Fruit fly (Drosophila melanogaster) whole organism, embryonic: Measurements from ENCODE around the gene CG31381.

Experiments
- Atf-2 ChIP-seq: fragments of 200-800 bp; sonication (Bioruptor generic); optimal IDR thresholded peaks from 2 replicates; lab custom pipeline; 2016; ENCODE audit warnings: missing biosample characterization, missing genetic modification characterization
- Bteb2 ChIP-seq: fragments of 200-800 bp; sonication (Bioruptor generic); optimal IDR thresholded peaks from 2 replicates; lab custom pipeline; 2016; ENCODE audit warnings: missing biosample characterization, missing genetic modification characterization
- CG10267 ChIP-seq: fragments of 200-800 bp; sonication (Bioruptor generic); optimal IDR thresholded peaks from 2 replicates; lab custom pipeline; 2018; ENCODE audit warnings: missing biosample characterization, mild to moderate bottlenecking, missing genetic modification characterization, moderate library complexity
- CG11247 ChIP-seq: fragments of 200-800 bp; sonication (Bioruptor generic); IDR thresholded peaks from 2 replicates; pipeline ENCODE4 v1.3.6; 2022; ENCODE audit warnings: missing biosample characterization, missing genetic modification characterization
- CG16815 ChIP-seq: fragments of 200-800 bp; sonication (Bioruptor generic); optimal IDR thresholded peaks from 3 replicates; lab custom pipeline; 2017; ENCODE audit warnings: missing biosample characterization, mild to moderate bottlenecking, missing genetic modification characterization
- CG17385 ChIP-seq: fragments of 200-800 bp; sonication (Bioruptor generic); optimal IDR thresholded peaks from 3 replicates; lab custom pipeline; 2018; ENCODE audit warnings: missing biosample characterization, mild to moderate bottlenecking, missing genetic modification characterization
- CG17829 ChIP-seq: fragments of 200-800 bp; optimal IDR thresholded peaks from 2 replicates; lab custom pipeline; 2019; ENCODE audit warnings: missing biosample characterization, mild to moderate bottlenecking, missing genetic modification characterization, moderate library complexity
- CG17912 ChIP-seq: fragments of 200-800 bp; sonication (Bioruptor generic); optimal IDR thresholded peaks from 2 replicates; lab custom pipeline; 2018; ENCODE audit warnings: missing biosample characterization, mild to moderate bottlenecking, missing genetic modification characterization
- CG2199 ChIP-seq: fragments of 200-800 bp; sonication (Bioruptor generic); IDR thresholded peaks from 3 replicates; pipeline ENCODE4 v1.3.6; 2022; ENCODE audit warnings: missing biosample characterization, missing genetic modification characterization
- CG42726 ChIP-seq: fragments of 200-800 bp; sonication (Bioruptor generic); IDR thresholded peaks from 2 replicates; pipeline ENCODE4 v1.3.6; 2022; ENCODE audit warnings: missing biosample characterization, missing genetic modification characterization; ENCODE audit not compliant: partially characterized antibody
- CG5180 ChIP-seq: fragments of 200-800 bp; sonication (Bioruptor generic); optimal IDR thresholded peaks from 3 replicates; lab custom pipeline; 2017; ENCODE audit warnings: missing biosample characterization, missing genetic modification characterization, mild to moderate bottlenecking, moderate library complexity, missing genetic modification reagents
- CG6175 ChIP-seq: fragments of 200-800 bp; sonication (Bioruptor generic); IDR thresholded peaks from 3 replicates; pipeline ENCODE4 v1.3.6; 2022; ENCODE audit warnings: missing biosample characterization, missing genetic modification characterization
- CG7357 ChIP-seq: fragments of 200-800 bp; sonication (Bioruptor generic); IDR thresholded peaks from 3 replicates; pipeline ENCODE4 v1.3.6; 2022; ENCODE audit warnings: missing biosample characterization, missing genetic modification characterization
- CG7786 ChIP-seq: fragments of 200-800 bp; sonication (Bioruptor generic); optimal IDR thresholded peaks from 2 replicates; lab custom pipeline; 2016; ENCODE audit warnings: missing biosample characterization, missing genetic modification characterization
- CG7963 ChIP-seq: fragments of 200-800 bp; sonication (Bioruptor generic); IDR thresholded peaks from 3 replicates; pipeline ENCODE4 v1.3.6; 2022; ENCODE audit warnings: missing biosample characterization, missing genetic modification characterization; ENCODE audit not compliant: partially characterized antibody
- CG7987 ChIP-seq: fragments of 200-800 bp; sonication (Bioruptor generic); optimal IDR thresholded peaks from 2 replicates; lab custom pipeline; 2018; ENCODE audit warnings: missing biosample characterization, mild to moderate bottlenecking, missing genetic modification characterization, moderate library complexity
- CkIIα-i1 ChIP-seq: fragments of 200-800 bp; sonication (Bioruptor generic); IDR thresholded peaks from 2 replicates; pipeline ENCODE4 v1.3.6; 2022; ENCODE audit warnings: missing biosample characterization, missing genetic modification characterization
- Dip3 ChIP-seq: fragments of 200-800 bp; sonication (Bioruptor generic); optimal IDR thresholded peaks from 3 replicates; lab custom pipeline; 2016; ENCODE audit warnings: missing biosample characterization, missing genetic modification characterization
- Dll ChIP-seq: fragments of 200-800 bp; sonication (Bioruptor generic); IDR thresholded peaks from 4 replicates; pipeline ENCODE4 v1.3.6; 2022; ENCODE audit warnings: missing biosample characterization, missing genetic modification characterization; ENCODE audit not compliant: partially characterized antibody
- H15 ChIP-seq: fragments of 200-800 bp; sonication (Bioruptor generic); IDR thresholded peaks from 3 replicates; pipeline ENCODE4 v1.3.6; 2022; ENCODE audit warnings: missing biosample characterization, missing genetic modification characterization
- Hand ChIP-seq: fragments of 200-800 bp; sonication (Bioruptor generic); optimal IDR thresholded peaks from 2 replicates; lab custom pipeline; 2017; ENCODE audit warnings: mild to moderate bottlenecking, missing biosample characterization, missing genetic modification reagents, missing genetic modification characterization
- Hmr ChIP-seq: fragments of 200-800 bp; sonication (Bioruptor generic); optimal IDR thresholded peaks from 3 replicates; lab custom pipeline; 2017; ENCODE audit warnings: mild to moderate bottlenecking, missing biosample characterization, missing genetic modification reagents, missing genetic modification characterization
- Hr39 ChIP-seq: fragments of >200 bp; optimal IDR thresholded peaks from 2 replicates; lab custom pipeline; 2017
- Med ChIP-seq: fragments of 200-800 bp; sonication (Bioruptor generic); peaks from one replicate; lab custom pipeline; 2016; ENCODE audit warnings: missing biosample characterization, missing genetic modification characterization, mild to moderate bottlenecking, inconsistent platforms, moderate library complexity
- Oaz ChIP-seq: fragments of 200-800 bp; sonication (Bioruptor generic); IDR thresholded peaks from 2 replicates; pipeline ENCODE4 v1.3.6; 2022; ENCODE audit warnings: missing biosample characterization, missing genetic modification characterization
- Optix ChIP-seq: fragments of 200-800 bp; sonication (Bioruptor generic); IDR thresholded peaks from 3 replicates; pipeline ENCODE4 v1.3.6; 2022; ENCODE audit warnings: missing biosample characterization, missing genetic modification characterization
- Rfx ChIP-seq: fragments of 200-800 bp; sonication (Bioruptor generic); IDR thresholded peaks from 2 replicates; pipeline ENCODE4 v1.3.6; 2022; ENCODE audit warnings: missing biosample characterization, missing genetic modification characterization
- Rx ChIP-seq: fragments of 200-800 bp; sonication (Bioruptor generic); IDR thresholded peaks from 2 replicates; pipeline ENCODE4 v1.3.6; 2022; ENCODE audit warnings: missing biosample characterization, missing genetic modification characterization
- Side ChIP-seq: fragments of 200-800 bp; sonication (Bioruptor generic); optimal IDR thresholded peaks from 2 replicates; lab custom pipeline; 2016; ENCODE audit warnings: missing biosample characterization, missing genetic modification characterization
- YL-1 ChIP-seq: fragments of 200-800 bp; sonication (Bioruptor generic); optimal IDR thresholded peaks from 3 replicates; lab custom pipeline; 2017; ENCODE audit warnings: missing biosample characterization, mild to moderate bottlenecking, missing genetic modification characterization
- ac ChIP-seq: fragments of 200-800 bp; sonication (Bioruptor generic); optimal IDR thresholded peaks from 3 replicates; lab custom pipeline; 2017; ENCODE audit warnings: missing biosample characterization, mild to moderate bottlenecking, missing genetic modification characterization
- amos ChIP-seq: fragments of 200-800 bp; sonication (Bioruptor generic); IDR thresholded peaks from 2 replicates; pipeline ENCODE4 v1.3.6; 2022; ENCODE audit warnings: missing biosample characterization, missing genetic modification characterization; ENCODE audit not compliant: partially characterized antibody
- bbx ChIP-seq: fragments of 200-800 bp; sonication (Bioruptor generic); IDR thresholded peaks from 2 replicates; pipeline ENCODE4 v1.3.6; 2022; ENCODE audit warnings: missing biosample characterization, missing genetic modification characterization; ENCODE audit not compliant: partially characterized antibody
- bowl ChIP-seq: fragments of 200-800 bp; sonication (Bioruptor generic); IDR thresholded peaks from 2 replicates; pipeline ENCODE4 v1.3.6; 2022; ENCODE audit warnings: missing biosample characterization, missing genetic modification characterization
- cas ChIP-seq: fragments of 200-800 bp; sonication (Bioruptor generic); IDR thresholded peaks from 2 replicates; pipeline ENCODE4 v1.3.6; 2022; ENCODE audit warnings: missing biosample characterization, missing genetic modification characterization
- chm ChIP-seq: fragments of 200-800 bp; sonication (Bioruptor generic); IDR thresholded peaks from 2 replicates; pipeline ENCODE4 v1.3.6; 2022; ENCODE audit warnings: missing biosample characterization, missing genetic modification characterization
- croc ChIP-seq: fragments of 200-800 bp; sonication (Bioruptor generic); conservative IDR thresholded peaks from 3 replicates; pipeline ENCODE4 v1.3.6; 2022; ENCODE audit warnings: missing biosample characterization, missing genetic modification characterization
- crol ChIP-seq: fragments of 200-800 bp; sonication (Bioruptor generic); IDR thresholded peaks from 2 replicates; pipeline ENCODE4 v1.3.6; 2022; ENCODE audit warnings: missing biosample characterization, missing genetic modification characterization
- eve ChIP-seq, 2 experiments: fragments of >200 bp; optimal IDR thresholded peaks; 2 replicates each; lab custom pipeline; 2017; ENCODE audit warnings: missing biosample characterization in 2 of 2, missing genetic modification characterization in 2 of 2
- eyg ChIP-seq: fragments of 200-800 bp; sonication (Bioruptor generic); optimal IDR thresholded peaks from 3 replicates; lab custom pipeline; 2016; ENCODE audit warnings: missing biosample characterization, missing genetic modification characterization
- fru ChIP-seq: fragments of >200 bp; optimal IDR thresholded peaks from 2 replicates; lab custom pipeline; 2017
- ftz-f1 ChIP-seq: fragments of 200-800 bp; sonication (Bioruptor generic); optimal IDR thresholded peaks from 2 replicates; lab custom pipeline; 2016; ENCODE audit warnings: missing biosample characterization, missing genetic modification characterization
- jing ChIP-seq: fragments of 200-800 bp; sonication (Bioruptor generic); optimal IDR thresholded peaks from 2 replicates; lab custom pipeline; 2018; ENCODE audit warnings: missing biosample characterization, mild to moderate bottlenecking, missing genetic modification characterization
- lov ChIP-seq, 2 experiments: fragments of 200-800 bp in 1 of 2; fragments of >200 bp in 1 of 2; sonication (Bioruptor generic) in 1 of 2; IDR thresholded peaks in 1 of 2; optimal IDR thresholded peaks in 1 of 2; 2 replicates in 1 of 2; 3 replicates in 1 of 2; pipeline versions ENCODE4 v1.3.6 to Lab custom; 2017 to 2022; ENCODE audit warnings: missing biosample characterization in 1 of 2, missing genetic modification characterization in 1 of 2
- pum ChIP-seq: fragments of 200-800 bp; sonication (Bioruptor generic); optimal IDR thresholded peaks from 2 replicates; lab custom pipeline; 2016; ENCODE audit warnings: missing biosample characterization, missing genetic modification characterization
- rib ChIP-seq: fragments of 200-800 bp; sonication (Bioruptor generic); IDR thresholded peaks from 2 replicates; pipeline ENCODE4 v1.3.6; 2022; ENCODE audit warnings: missing biosample characterization, missing genetic modification characterization
- row ChIP-seq: fragments of 200-800 bp; sonication (Bioruptor generic); IDR thresholded peaks from 3 replicates; pipeline ENCODE4 v1.3.6; 2022; ENCODE audit warnings: missing biosample characterization, missing genetic modification characterization
- sens ChIP-seq: fragments of 200-800 bp; sonication (Bioruptor generic); peaks from one replicate; lab custom pipeline; 2016; ENCODE audit warnings: missing biosample characterization, missing genetic modification characterization
- sens-2 ChIP-seq: fragments of 200-800 bp; sonication (Bioruptor generic); IDR thresholded peaks from 2 replicates; pipeline ENCODE4 v1.3.6; 2022; ENCODE audit warnings: missing biosample characterization, missing genetic modification characterization
- shn ChIP-seq: fragments of 200-800 bp; sonication (Bioruptor generic); optimal IDR thresholded peaks from 3 replicates; lab custom pipeline; 2016; ENCODE audit warnings: missing biosample characterization, missing genetic modification characterization
- toy ChIP-seq: fragments of 200-800 bp; sonication (Bioruptor generic); IDR thresholded peaks from 2 replicates; pipeline ENCODE4 v1.3.6; 2022; ENCODE audit warnings: missing biosample characterization, missing genetic modification characterization
- vfl ChIP-seq: fragments of 200-800 bp; sonication (Bioruptor generic); optimal IDR thresholded peaks from 2 replicates; lab custom pipeline; 2016; ENCODE audit warnings: missing biosample characterization, missing genetic modification characterization

CG31381 gene

dm6 chr3R:24850420-24850819 is 26.4 kb upstream of the CG31381 start, which contains the start of gene CG7006 (continued):
- TF ChIP-seq row, result peak; percentile 27; the same call in 1 of the 3 replicates
- peak; percentile 93 for TF ChIP-seq Rfx (GFP tag; lab: Robert Waterston, UW)
- no peak for TF ChIP-seq CkIIα-i1 (GFP tag; lab: Robert Waterston, UW)
- no peak for TF ChIP-seq Hr39
- peak; percentile 44; the same call in 1 of the 3 replicates for TF ChIP-seq CG6175 (GFP tag; lab: Robert Waterston, UW)
- TF ChIP-seq rib (GFP tag; lab: Robert Waterston, UW), result 0 out of 2 replicates have a peak, but pooled peaks have one; percentile 33
- TF ChIP-seq shn, result peak; percentile 82
- no peak for TF ChIP-seq croc (GFP tag; lab: Robert Waterston, UW)
- no peak for TF ChIP-seq crol (GFP tag; lab: Robert Waterston, UW)
- TF ChIP-seq fru, result no peak
- peak; percentile 45 for TF ChIP-seq YL-1 (GFP tag; lab: Kevin White, UChicago)
- TF ChIP-seq toy (GFP tag; lab: Robert Waterston, UW), result no peak
- TF ChIP-seq bowl (GFP tag; lab: Robert Waterston, UW), result no peak
- TF ChIP-seq cas, result no peak
- TF ChIP-seq Optix (GFP tag; lab: Robert Waterston, UW), result no peak
- TF ChIP-seq CG17912 (GFP tag; lab: Kevin White, UChicago), result no peak
- no peak for TF ChIP-seq CG2199 (GFP tag; lab: Robert Waterston, UW)
- peak; percentile 79 for TF ChIP-seq CG11247 (GFP tag; lab: Robert Waterston, UW)
- peak; percentile 69 for TF ChIP-seq Side (GFP tag; lab: Kevin White, UChicago)
- peak; percentile 63 for TF ChIP-seq CG17385 (GFP tag; lab: Kevin White, UChicago)
- peak; percentile 96 for TF ChIP-seq Med
- TF ChIP-seq eve (GFP tag; optimal IDR thresholded peaks at IDR 0.05; lab: Kevin White, UChicago), result no peak
- TF ChIP-seq jing (GFP tag; lab: Kevin White, UChicago), result no peak
- TF ChIP-seq CG5180, result no peak
- peak; percentile 76 for TF ChIP-seq bbx (GFP tag; lab: Robert Waterston, UW)
- peak; percentile 73 for TF ChIP-seq Hmr
- peak; percentile 85 for TF ChIP-seq amos
- TF ChIP-seq sens (GFP tag; lab: Kevin White, UChicago), result peak; percentile 87
- TF ChIP-seq lov (optimal IDR thresholded peaks at IDR 0.05; lab: Kevin White, UChicago), result no peak
- TF ChIP-seq lov (GFP tag; IDR thresholded peaks at IDR 0.05; lab: Robert Waterston, UW), result no peak
- no peak for TF ChIP-seq Hand (GFP tag; lab: Kevin White, UChicago)
- peak; percentile 58 for TF ChIP-seq Atf-2 (GFP tag; lab: Kevin White, UChicago)
- TF ChIP-seq H15 (GFP tag; lab: Robert Waterston, UW), result peak; percentile 50; the same call in 1 of the 3 replicates
- TF ChIP-seq CG7786 (GFP tag; lab: Kevin White, UChicago), result peak; percentile 85
- peak; percentile 75 for TF ChIP-seq Dip3 (GFP tag; lab: Kevin White, UChicago)
- peak; percentile 100 for TF ChIP-seq CG10267 (tag; lab: Kevin White, UChicago)
- TF ChIP-seq ftz-f1, result no peak
- TF ChIP-seq Bteb2 (GFP tag; lab: Kevin White, UChicago), result peak; percentile 81
- no peak for TF ChIP-seq ac (GFP tag; lab: Kevin White, UChicago)
- peak; percentile 32; the same call in 1 of the 2 replicates for TF ChIP-seq Rx (GFP tag; lab: Robert Waterston, UW)
- peak; percentile 62 for TF ChIP-seq CG16815 (GFP tag; lab: Kevin White, UChicago)
- TF ChIP-seq chm (GFP tag; lab: Robert Waterston, UW), result peak; percentile 54; the same call in 1 of the 2 replicates
- TF ChIP-seq CG7963 (GFP tag; lab: Robert Waterston, UW), result peak; percentile 28; the same call in 2 of the 3 replicates
- peak; percentile 50 for TF ChIP-seq eyg
- TF ChIP-seq CG17829 (tag; lab: Kevin White, UChicago), result peak; percentile 62
- peak; percentile 80 for TF ChIP-seq Dll (GFP tag; lab: Robert Waterston, UW)
- peak; percentile 61 for TF ChIP-seq CG42726
- TF ChIP-seq pum, result peak; percentile 58
- no peak for TF ChIP-seq sens-2 (GFP tag; lab: Robert Waterston, UW)
- no peak for TF ChIP-seq Oaz (GFP tag; lab: Robert Waterston, UW)
- TF ChIP-seq CG7357, result no peak
- peak; percentile 35 for TF ChIP-seq CG7987 (GFP tag; lab: Kevin White, UChicago)
- TF ChIP-seq vfl, result peak; percentile 87
